Fruit fly (Drosophila melanogaster) whole organism, wandering third instar larva: ENCODE results near the gene CG11537.

Source experiments
- Abd-B ChIP-seq: fragments of >200 bp; optimal IDR thresholded peaks from 2 replicates; lab custom pipeline; 2017; ENCODE audit warnings: missing biosample characterization, missing genetic modification characterization
- CG32264 ChIP-seq: fragments of 200-800 bp; sonication (Bioruptor generic); optimal IDR thresholded peaks from 2 replicates; lab custom pipeline; 2016; ENCODE audit warnings: missing biosample characterization, missing genetic modification characterization
- CrebA ChIP-seq: fragments of 200-800 bp; sonication (Bioruptor generic); optimal IDR thresholded peaks from 2 replicates; lab custom pipeline; 2016; ENCODE audit warnings: missing biosample characterization, mild to moderate bottlenecking, missing genetic modification characterization, borderline replicate concordance
- Dfd ChIP-seq: fragments of >200 bp; optimal IDR thresholded peaks from 2 replicates; lab custom pipeline; 2017; ENCODE audit warnings: missing biosample characterization, missing genetic modification characterization
- GATAd ChIP-seq: sonication (Bioruptor generic); optimal IDR thresholded peaks from 2 replicates; lab custom pipeline; 2016; ENCODE audit warnings: missing biosample characterization, missing genetic modification characterization
- HLH106 ChIP-seq: fragments of 200-800 bp; optimal IDR thresholded peaks from 3 replicates; lab custom pipeline; 2019; ENCODE audit warnings: missing biosample characterization, mild to moderate bottlenecking, missing genetic modification characterization, moderate library complexity
- Hnf4 ChIP-seq: fragments of 200-800 bp; sonication (Bioruptor generic); optimal IDR thresholded peaks from 2 replicates; lab custom pipeline; 2016; ENCODE audit warnings: missing biosample characterization, mild to moderate bottlenecking, missing genetic modification characterization
- Hr78 ChIP-seq: fragments of >200 bp; optimal IDR thresholded peaks from 2 replicates; lab custom pipeline; 2017; ENCODE audit warnings: missing biosample characterization, missing genetic modification characterization
- Hr83 ChIP-seq: fragments of 200-300 bp; sonication (Bioruptor generic); optimal IDR thresholded peaks from 2 replicates; lab custom pipeline; 2016; ENCODE audit warnings: missing biosample characterization, mild to moderate bottlenecking, missing genetic modification characterization, moderate library complexity; ENCODE audit not compliant: poor library complexity, severe bottlenecking
- Jra ChIP-seq: sonication (Bioruptor generic); optimal IDR thresholded peaks from 2 replicates; lab custom pipeline; 2016; ENCODE audit warnings: missing biosample characterization, missing genetic modification characterization
- Mio ChIP-seq: sonication (Bioruptor generic); optimal IDR thresholded peaks from 2 replicates; lab custom pipeline; 2016; ENCODE audit warnings: missing biosample characterization, missing genetic modification characterization
- Myc ChIP-seq: fragments of >200 bp; optimal IDR thresholded peaks from 2 replicates; lab custom pipeline; 2017
- N ChIP-seq: fragments of >200 bp; optimal IDR thresholded peaks from 2 replicates; lab custom pipeline; 2018; ENCODE audit warnings: missing biosample characterization, missing external identifiers, missing genetic modification characterization
- OdsH ChIP-seq: fragments of 200-800 bp; sonication (Bioruptor generic); optimal IDR thresholded peaks from 2 replicates; lab custom pipeline; 2016; ENCODE audit warnings: missing biosample characterization, mild to moderate bottlenecking, missing genetic modification characterization
- Rel ChIP-seq, 2 experiments: fragments of 200-800 bp; sonication (Bioruptor generic) in 1 of 2; optimal IDR thresholded peaks; 2 replicates in 1 of 2; 3 replicates in 1 of 2; lab custom pipeline; 2016 to 2019; ENCODE audit warnings: mild to moderate bottlenecking in 2 of 2, missing biosample characterization in 2 of 2, missing genetic modification characterization in 2 of 2, moderate library complexity in 1 of 2
- Sp1 ChIP-seq: fragments of 200-800 bp; sonication (Bioruptor generic); optimal IDR thresholded peaks from 3 replicates; lab custom pipeline; 2019; ENCODE audit warnings: missing biosample characterization, mild to moderate bottlenecking, missing genetic modification characterization, moderate library complexity
- Vsx2 ChIP-seq: fragments of 200-300, 225-300 bp; sonication (Bioruptor generic); optimal IDR thresholded peaks from 2 replicates; lab custom pipeline; 2018; ENCODE audit warnings: missing biosample characterization, missing genetic modification characterization; ENCODE audit not compliant: partially characterized antibody
- br ChIP-seq: fragments of 200-800 bp; sonication (Bioruptor generic); optimal IDR thresholded peaks from 2 replicates; lab custom pipeline; 2016; ENCODE audit warnings: missing biosample characterization, missing genetic modification characterization
- brk ChIP-seq: fragments of 200-800 bp; sonication (Bioruptor generic); optimal IDR thresholded peaks from 2 replicates; lab custom pipeline; 2016; ENCODE audit warnings: missing biosample characterization, mild to moderate bottlenecking, missing genetic modification characterization
- dl ChIP-seq, 2 experiments: fragments of 175-275, 200-275 bp in 1 of 2; fragments of 200-275 bp in 1 of 2; sonication (Bioruptor generic); optimal IDR thresholded peaks; lab custom pipeline; 2018; ENCODE audit warnings: mild to moderate bottlenecking in 2 of 2, missing biosample characterization in 2 of 2, missing genetic modification characterization in 2 of 2, moderate library complexity in 2 of 2; ENCODE audit not compliant: partially characterized antibody in 2 of 2, insufficient read depth in 1 of 2
- ey ChIP-seq: fragments of 200-800 bp; sonication (Bioruptor generic); optimal IDR thresholded peaks from 2 replicates; lab custom pipeline; 2016; ENCODE audit warnings: missing biosample characterization, missing genetic modification characterization
- foxo ChIP-seq, 2 experiments: fragments of 200-800 bp; sonication (Bioruptor generic); optimal IDR thresholded peaks; 2 replicates in 1 of 2; 3 replicates in 1 of 2; lab custom pipeline; 2016 to 2017; ENCODE audit warnings: missing biosample characterization in 2 of 2, missing genetic modification characterization in 2 of 2
- fru ChIP-seq: fragments of 200-800 bp; sonication (Bioruptor generic); optimal IDR thresholded peaks from 3 replicates; lab custom pipeline; 2016; ENCODE audit warnings: missing biosample characterization, mild to moderate bottlenecking, missing genetic modification characterization
- h ChIP-seq: fragments of 200-800 bp; sonication (Bioruptor generic); optimal IDR thresholded peaks from 3 replicates; lab custom pipeline; 2016; ENCODE audit warnings: missing biosample characterization, mild to moderate bottlenecking, missing genetic modification characterization
- pan ChIP-seq: fragments of >200 bp; optimal IDR thresholded peaks from 2 replicates; lab custom pipeline; 2017
- rgr ChIP-seq: fragments of 200-800 bp; sonication (Bioruptor generic); optimal IDR thresholded peaks from 3 replicates; lab custom pipeline; 2016; ENCODE audit warnings: missing biosample characterization, mild to moderate bottlenecking, missing genetic modification characterization
- sage ChIP-seq: fragments of 200-800 bp; sonication (Bioruptor generic); optimal IDR thresholded peaks from 2 replicates; lab custom pipeline; 2016; ENCODE audit warnings: missing biosample characterization, mild to moderate bottlenecking, missing genetic modification characterization
- sv ChIP-seq: fragments of 200-800 bp; sonication (Bioruptor generic); optimal IDR thresholded peaks from 3 replicates; lab custom pipeline; 2016; ENCODE audit warnings: missing biosample characterization, missing genetic modification characterization
- tai ChIP-seq: sonication (Bioruptor generic); optimal IDR thresholded peaks from 2 replicates; lab custom pipeline; 2016; ENCODE audit warnings: missing biosample characterization, missing genetic modification characterization
- usp ChIP-seq: fragments of >200 bp; optimal IDR thresholded peaks from 2 replicates; lab custom pipeline; 2017; ENCODE audit warnings: missing biosample characterization, missing genetic modification characterization
- woc ChIP-seq: sonication (Bioruptor generic); optimal IDR thresholded peaks from 2 replicates; lab custom pipeline; 2016; ENCODE audit warnings: missing biosample characterization, mild to moderate bottlenecking, missing genetic modification characterization

Gene CG11537

DNA sequence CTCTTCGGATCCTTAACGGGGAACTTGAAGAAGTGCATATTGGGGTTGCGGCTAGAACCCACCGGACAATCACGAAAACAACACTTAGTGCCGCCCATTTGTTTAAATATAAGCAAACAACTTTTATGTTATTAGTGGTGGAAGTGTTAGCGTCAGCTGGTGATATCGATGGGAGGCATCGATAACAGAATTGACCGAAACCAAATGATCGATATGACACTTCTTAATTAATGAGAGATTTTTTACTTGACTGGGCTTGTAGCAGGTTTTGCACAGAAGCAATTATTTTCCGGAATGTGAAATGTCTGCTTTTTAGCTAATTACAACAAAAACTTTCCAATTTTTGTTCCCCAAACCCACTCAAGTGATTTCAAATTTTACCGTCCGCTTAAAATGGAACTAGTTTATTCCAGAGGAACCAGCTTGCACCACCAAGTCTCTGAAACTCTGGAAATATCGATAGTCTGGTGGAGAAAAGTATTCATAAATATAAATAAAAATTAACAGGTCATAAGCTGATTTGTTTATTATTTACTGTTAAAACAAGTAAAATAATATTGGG is 49.2 kb upstream of the CG11537 start, which contains the start of gene CG14965:
Gene CG14965, minus strand, starts transcription at position 159 of the 562 bp plus-strand sequence.
- TF ChIP-seq Hr83 (GFP tag; lab: Kevin White, UChicago) (peak; percentile 76), Jra (GFP tag; lab: Kevin White, UChicago) (peak; percentile 8), sv (GFP tag; lab: Kevin White, UChicago) (no peak)
- TF ChIP-seq, all 38 proteins: peak for 2

DNA sequence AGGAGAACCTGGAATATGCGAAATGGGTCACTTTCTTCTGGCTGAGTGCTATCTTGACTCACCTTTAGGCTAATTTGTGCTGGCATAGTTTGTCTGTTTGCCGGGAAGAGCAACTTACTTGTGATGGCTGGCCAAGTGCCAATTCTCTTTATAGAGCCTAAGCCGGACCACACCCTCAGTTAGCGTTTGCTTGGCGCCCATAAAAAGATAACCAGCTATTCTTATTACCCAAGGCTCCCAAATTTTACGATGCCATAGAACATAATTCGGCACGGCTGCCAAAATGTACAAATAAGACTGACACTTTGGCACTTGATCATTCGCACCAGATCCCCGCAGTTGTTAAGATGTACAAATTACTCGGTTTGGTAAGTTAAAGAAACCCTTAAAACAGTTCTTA is 46.4 kb upstream of the CG11537 start, which contains the start of the genes CG42525 and CG14958:
Gene CG42525, minus strand, starts transcription at position 101 of the 400 bp plus-strand sequence.
Gene CG14958, plus strand, starts transcription at position 332 of the 400 bp plus-strand sequence.
- TF ChIP-seq HLH106 (tag; lab: Kevin White, UChicago) (no peak), Abd-B (GFP tag; lab: Kevin White, UChicago) (no peak)

DNA sequence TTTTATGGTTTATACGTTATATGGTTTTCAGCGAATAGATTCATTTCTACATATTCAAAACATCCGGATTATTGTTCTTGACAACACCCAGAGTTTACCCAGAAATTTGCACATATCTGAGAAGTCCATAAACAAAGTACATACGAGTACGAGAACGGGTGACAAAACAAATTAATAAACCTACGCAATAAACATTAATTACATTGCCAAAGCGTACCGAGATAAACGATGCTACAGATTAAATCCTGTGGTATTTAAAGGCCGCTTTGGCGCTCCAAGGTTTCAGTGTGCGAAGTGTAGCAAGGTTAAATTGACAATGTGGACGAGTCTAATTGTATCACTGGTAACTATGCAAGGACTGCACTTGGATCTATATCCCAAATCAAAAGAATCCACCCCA is 44.0 kb upstream of the CG11537 start, which contains the start of gene CG14957:
Gene CG14957, plus strand, starts transcription at position 301 of the 400 bp plus-strand sequence.
- TF ChIP-seq rgr (GFP tag; lab: Kevin White, UChicago): no peak
- TF ChIP-seq CrebA (GFP tag; lab: Kevin White, UChicago): no peak
- TF ChIP-seq tai: no peak
- no peak for TF ChIP-seq Myc (lab: Kevin White, UChicago)
- TF ChIP-seq Hr83 (GFP tag; lab: Kevin White, UChicago): peak; percentile 18
- no peak for TF ChIP-seq Hr78 (GFP tag; lab: Kevin White, UChicago)
- no peak for TF ChIP-seq foxo (GFP tag; optimal IDR thresholded peaks at IDR 0.05; lab: Kevin White, UChicago)
- no peak for TF ChIP-seq sv (GFP tag; lab: Kevin White, UChicago)
- TF ChIP-seq fru (GFP tag; lab: Kevin White, UChicago): no peak
- TF ChIP-seq CG32264 (GFP tag; lab: Kevin White, UChicago): no peak
- no peak for TF ChIP-seq brk (GFP tag; lab: Kevin White, UChicago)
- no peak for TF ChIP-seq N (GFP tag; lab: Kevin White, UChicago)
- TF ChIP-seq Hnf4 (GFP tag; lab: Kevin White, UChicago): peak; percentile 18
- TF ChIP-seq Sp1 (GFP tag; lab: Kevin White, UChicago): peak; percentile 31
- no peak for TF ChIP-seq h
- no peak for TF ChIP-seq br (GFP tag; lab: Kevin White, UChicago)
- no peak for TF ChIP-seq sage (GFP tag; lab: Kevin White, UChicago)
- TF ChIP-seq pan (lab: Kevin White, UChicago): no peak
- no peak for TF ChIP-seq Vsx2 (GFP tag; lab: Kevin White, UChicago)
- no peak for TF ChIP-seq Mio

DNA sequence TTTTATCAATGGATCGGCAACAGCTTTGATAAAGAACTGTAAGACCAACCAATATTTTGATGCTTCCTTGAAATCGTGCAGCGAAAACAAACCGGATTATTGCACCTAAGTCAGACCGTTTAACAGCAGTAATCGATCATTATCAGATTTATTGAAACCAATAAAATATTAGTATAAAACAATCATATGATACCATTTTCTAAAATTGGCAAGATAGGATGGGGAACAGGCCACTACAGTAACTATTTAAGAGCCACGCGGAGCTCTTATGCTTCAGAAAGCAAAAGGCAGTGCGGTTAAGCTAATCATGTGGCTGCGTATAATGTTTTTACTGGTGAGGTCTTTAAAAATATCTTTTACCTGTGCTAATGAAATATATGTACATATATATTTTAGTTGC is 43.1 kb upstream of the CG11537 start, which contains the start of gene CG32284:
Gene CG32284, plus strand, starts transcription at position 301 of the 400 bp plus-strand sequence.
- TF ChIP-seq dl (GFP tag; optimal IDR thresholded peaks at IDR 0.05; lab: Kevin White, UChicago; ENCODE audit: insufficient read depth in 1 of 2, partially characterized antibody in 2 of 2) (no peak), sv (GFP tag; lab: Kevin White, UChicago) (no peak), CG32264 (GFP tag; lab: Kevin White, UChicago) (no peak), woc (no peak), GATAd (GFP tag; lab: Kevin White, UChicago) (no peak), Mio (no peak), Abd-B (GFP tag; lab: Kevin White, UChicago) (no peak), OdsH (GFP tag; lab: Kevin White, UChicago) (no peak), ey (GFP tag; lab: Kevin White, UChicago) (no peak), foxo (GFP tag; optimal IDR thresholded peaks at IDR 0.05; lab: Kevin White, UChicago) (no peak), br (GFP tag; lab: Kevin White, UChicago) (no peak), Hnf4 (GFP tag; lab: Kevin White, UChicago) (no peak), fru (GFP tag; lab: Kevin White, UChicago) (no peak), h (no peak)

DNA sequence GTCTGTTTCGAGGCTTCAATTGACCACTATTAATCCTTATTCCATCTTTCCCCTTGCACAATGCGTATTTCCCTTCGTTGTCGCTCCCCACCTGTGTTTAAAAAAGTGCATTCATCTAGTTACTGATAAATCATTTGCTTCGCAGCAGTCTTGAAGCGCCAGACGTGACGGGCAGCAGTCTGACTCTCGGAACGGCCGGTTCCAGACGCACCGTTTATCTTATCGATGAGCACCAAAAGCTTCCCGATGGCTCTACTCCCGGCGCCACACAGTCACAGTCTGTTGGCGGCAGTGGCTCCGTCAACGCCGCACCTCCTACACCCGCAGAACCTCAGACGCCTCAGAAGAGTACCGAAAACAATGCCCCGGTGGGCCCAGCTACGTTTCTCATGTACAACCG is 40.8 kb upstream of the CG11537 start, which contains the start of gene CG42494:
Gene CG42494, plus strand, starts transcription at position 301 of the 400 bp plus-strand sequence.
- no peak for TF ChIP-seq ey (GFP tag; lab: Kevin White, UChicago)
- TF ChIP-seq h: no peak
- TF ChIP-seq CrebA (GFP tag; lab: Kevin White, UChicago): no peak
- no peak for TF ChIP-seq rgr (GFP tag; lab: Kevin White, UChicago)
- no peak for TF ChIP-seq HLH106 (tag; lab: Kevin White, UChicago)
- TF ChIP-seq br (GFP tag; lab: Kevin White, UChicago): no peak
- TF ChIP-seq Hnf4 (GFP tag; lab: Kevin White, UChicago): no peak
- TF ChIP-seq Sp1 (GFP tag; lab: Kevin White, UChicago): no peak
- TF ChIP-seq Rel (GFP tag; optimal IDR thresholded peaks at IDR 0.05; lab: Kevin White, UChicago): no peak
- no peak for TF ChIP-seq Rel (tag; optimal IDR thresholded peaks at IDR 0.05; lab: Kevin White, UChicago)
- TF ChIP-seq N (GFP tag; lab: Kevin White, UChicago): no peak
- TF ChIP-seq Dfd (GFP tag; lab: Kevin White, UChicago): no peak
- TF ChIP-seq sage (GFP tag; lab: Kevin White, UChicago): no peak
- TF ChIP-seq usp (GFP tag; lab: Kevin White, UChicago): no peak
- no peak for TF ChIP-seq Mio
- TF ChIP-seq Hr83 (GFP tag; lab: Kevin White, UChicago): no peak
- TF ChIP-seq brk (GFP tag; lab: Kevin White, UChicago): no peak
- no peak for TF ChIP-seq Vsx2 (GFP tag; lab: Kevin White, UChicago)
